Worm (Caenorhabditis elegans) whole organism, mixed stage, embryonic: ENCODE data around the gene B0563.1.
"Not testable (repeated sequence)": the region's sequence is repeated elsewhere in the genome, so short reads cannot be mapped to it uniquely, and the experiment has no call there.

Experiments used
- blmp-1 ChIP-seq: fragments of 150-350 bp; optimal IDR thresholded peaks from 2 replicates; lab custom pipeline; 2014; ENCODE audit warnings: missing biosample characterization, missing genetic modification characterization
- ceh-43 ChIP-seq: fragments of 200-800 bp; sonication (Bioruptor generic); optimal IDR thresholded peaks from 2 replicates; lab custom pipeline; 2018; ENCODE audit warnings: mild to moderate bottlenecking, missing genetic modification characterization, moderate library complexity, missing compliant biosample characterization
- ceh-83 ChIP-seq: fragments of 200-800 bp; sonication (Bioruptor generic); optimal IDR thresholded peaks from 2 replicates; lab custom pipeline; 2018; ENCODE audit warnings: mild to moderate bottlenecking, missing genetic modification characterization, missing compliant biosample characterization
- elt-3 ChIP-seq: fragments of 150-350 bp; optimal IDR thresholded peaks from 2 replicates; lab custom pipeline; 2014; ENCODE audit warnings: missing biosample characterization, missing genetic modification characterization
- lin-13 ChIP-seq: fragments of 150-350 bp; optimal IDR thresholded peaks from 2 replicates; lab custom pipeline; 2014; ENCODE audit warnings: missing biosample characterization, missing genetic modification characterization
- mep-1 ChIP-seq: fragments of 150-350 bp; optimal IDR thresholded peaks from 2 replicates; lab custom pipeline; 2017; ENCODE audit warnings: missing biosample characterization, missing genetic modification reagents, missing genetic modification characterization, inconsistent platforms
- nhr-2 ChIP-seq: fragments of 150-350 bp; optimal IDR thresholded peaks from 2 replicates; lab custom pipeline; 2014; ENCODE audit warnings: missing biosample characterization, missing genetic modification characterization
- nhr-28 ChIP-seq: fragments of 150-350 bp; optimal IDR thresholded peaks from 2 replicates; lab custom pipeline; 2014; ENCODE audit warnings: missing biosample characterization, missing genetic modification characterization
- nhr-76 ChIP-seq: sonication (generic microtip); optimal IDR thresholded peaks from 2 replicates; lab custom pipeline; 2017; ENCODE audit warnings: missing biosample characterization, missing genetic modification characterization
- pha-4 ChIP-seq: fragments of 150-350 bp; optimal IDR thresholded peaks from 2 replicates; lab custom pipeline; 2018; ENCODE audit warnings: missing biosample characterization, missing genetic modification reagents, missing genetic modification characterization

ce11 chrX:9203468-9203867 lies 32.1 kb downstream of the B0563.1 start, which contains the start of gene crb-3:
- not testable (repeated sequence) for TF ChIP-seq ceh-43; ceh-83 (GFP tag; lab: Kevin White, UChicago); elt-3 (tag; lab: Kevin White, UChicago); lin-13 (tag; lab: Kevin White, UChicago); nhr-2 (tag; lab: Kevin White, UChicago); mep-1 (tag; lab: Kevin White, UChicago); nhr-28 (tag; lab: Kevin White, UChicago); nhr-76 (tag; lab: Kevin White, UChicago); pha-4 (tag; lab: Kevin White, UChicago); blmp-1 (tag; lab: Kevin White, UChicago)
